Fruit fly (Drosophila melanogaster): ENCODE results near the gene CG4238.
A peak's percentile ranks its signal among the peaks of the same experiment; 100 is the strongest.

CG4238 gene

DNA sequence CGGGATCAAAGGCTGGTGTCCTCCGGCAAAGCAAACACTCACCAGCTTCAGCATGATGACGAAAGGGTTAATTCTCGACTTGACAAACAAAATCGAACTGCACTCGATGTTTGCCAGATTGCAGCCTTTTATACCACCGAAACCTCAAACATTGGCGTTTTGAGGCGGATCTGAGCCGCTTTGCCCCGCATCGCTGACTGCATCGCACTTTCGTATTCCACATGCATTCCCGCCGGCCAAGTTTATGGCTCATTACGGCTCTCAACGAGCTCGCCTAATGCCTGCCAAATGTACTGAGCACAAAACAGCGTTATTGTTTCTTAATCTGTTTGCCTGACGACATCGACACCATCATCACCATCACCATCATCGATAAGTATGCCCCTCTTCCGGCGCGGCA lies 2.6 kb upstream of the CG4238 start, which contains the start of gene CG15353:
TSS of gene CG15353 (minus strand) at position 101 of the 400 bp plus-strand sequence.
- 0 out of 2 replicates have a peak, but pooled peaks have one; percentile 22 for TF ChIP-seq Dref (GFP tag; IDR thresholded peaks at IDR 0.05)
- no peak for TF ChIP-seq CG7745 (tag; optimal IDR thresholded peaks at IDR 0.05)
- no peak for TF ChIP-seq ken (GFP tag; IDR thresholded peaks at IDR 0.05)

dm6 chr2L:2008114-2008513 lies 1.5 kb upstream of the CG4238 start, which contains the start of gene Nplp4:
TSS of gene Nplp4 (plus strand) at chr2L:2008414.
- TF ChIP-seq NK7.1 (GFP tag; optimal IDR thresholded peaks at IDR 0.05) (no peak), dm (GFP tag; optimal IDR thresholded peaks at IDR 0.05) (no peak), Dp (GFP tag; optimal IDR thresholded peaks at IDR 0.05) (no peak), fd3F (GFP tag; optimal IDR thresholded peaks at IDR 0.05) (no peak), D19A (tag; optimal IDR thresholded peaks at IDR 0.05) (no peak), CG11247 (GFP tag; IDR thresholded peaks at IDR 0.05) (no peak), CG3163 (GFP tag; optimal IDR thresholded peaks at IDR 0.05) (no peak), CG12236 (GFP tag; optimal IDR thresholded peaks at IDR 0.05) (no peak), CG6175 (GFP tag; IDR thresholded peaks at IDR 0.05) (no peak), CG15011 (GFP tag; optimal IDR thresholded peaks at IDR 0.05) (no peak), Med (GFP tag) (no peak), CG11560 (tag; IDR thresholded peaks at IDR 0.05) (no peak), Max (GFP tag; optimal IDR thresholded peaks at IDR 0.05) (no peak), Xrp1 (GFP tag; IDR thresholded peaks at IDR 0.05) (no peak), CG18476 (GFP tag; optimal IDR thresholded peaks at IDR 0.05) (no peak), CG10462 (GFP tag; optimal IDR thresholded peaks at IDR 0.05) (no peak), ken (GFP tag; IDR thresholded peaks at IDR 0.05) (no peak), Tbp (GFP tag; optimal IDR thresholded peaks at IDR 0.05) (no peak), CG3726 (GFP tag; IDR thresholded peaks at IDR 0.05) (no peak)

- no peak for TF ChIP-seq CG10543 (GFP tag; optimal IDR thresholded peaks at IDR 0.05)
- peak; percentile 13 for TF ChIP-seq gem (tag; optimal IDR thresholded peaks at IDR 0.05)
- peak; percentile 81 for TF ChIP-seq CG7963 (GFP tag; IDR thresholded peaks at IDR 0.05; ENCODE audit: partially characterized antibody)
- TF ChIP-seq CG11504 (tag; optimal IDR thresholded peaks at IDR 0.05), result peak; percentile 13
- no peak for TF ChIP-seq hkb (optimal IDR thresholded peaks at IDR 0.05)
- TF ChIP-seq hkb (GFP tag; IDR thresholded peaks at IDR 0.05), result 0 out of 2 replicates have a peak, but pooled peaks have one; percentile 12
- peak; percentile 2 for TF ChIP-seq CG10267 (tag; optimal IDR thresholded peaks at IDR 0.05)
- peak; percentile 92 for TF ChIP-seq CG42726 (GFP tag; IDR thresholded peaks at IDR 0.05; ENCODE audit: partially characterized antibody)
- no peak for TF ChIP-seq CG2120 (GFP tag; optimal IDR thresholded peaks at IDR 0.05)
- peak; percentile 33; the same call in 1 of the 2 replicates for TF ChIP-seq CG31441 (GFP tag; IDR thresholded peaks at IDR 0.05)
- peak; percentile 40 for TF ChIP-seq exex (tag; optimal IDR thresholded peaks at IDR 0.05)
- TF ChIP-seq CG2678 (tag; optimal IDR thresholded peaks at IDR 0.05), result peak; percentile 16
- peak; percentile 85 for TF ChIP-seq amos (GFP tag; IDR thresholded peaks at IDR 0.05; ENCODE audit: partially characterized antibody)
- TF ChIP-seq CG12299 (tag; optimal IDR thresholded peaks at IDR 0.05), result no peak
- TF ChIP-seq ato (GFP tag; IDR thresholded peaks at IDR 0.05; ENCODE audit: partially characterized antibody), result peak; percentile 80
- TF ChIP-seq inv (GFP tag; IDR thresholded peaks at IDR 0.05; ENCODE audit: partially characterized antibody), result peak; percentile 38; the same call in 1 of the 2 replicates
- TF ChIP-seq vvl (GFP tag; IDR thresholded peaks at IDR 0.05), result 0 out of 2 replicates have a peak, but pooled peaks have one; percentile 17
- TF ChIP-seq nerfin-2 (GFP tag; IDR thresholded peaks at IDR 0.05; ENCODE audit: partially characterized antibody), result peak; percentile 73
- no peak for TF ChIP-seq CG1602 (GFP tag; optimal IDR thresholded peaks at IDR 0.05)
- TF ChIP-seq HmgZ (tag; optimal IDR thresholded peaks at IDR 0.05), result no peak
- peak; percentile 77 for TF ChIP-seq Scr (GFP tag; IDR thresholded peaks at IDR 0.05; ENCODE audit: partially characterized antibody)
- TF ChIP-seq CG6791 (GFP tag; IDR thresholded peaks at IDR 0.05; ENCODE audit: partially characterized antibody), result peak; percentile 93
- no peak for TF ChIP-seq CG30403 (GFP tag; optimal IDR thresholded peaks at IDR 0.05)
- no peak for TF ChIP-seq Ptx1 (GFP tag; IDR thresholded peaks at IDR 0.05)
- TF ChIP-seq unc-4 (GFP tag; IDR thresholded peaks at IDR 0.05; ENCODE audit: partially characterized antibody), result peak; percentile 22; the same call in 1 of the 2 replicates
- TF ChIP-seq CG16813 (GFP tag; IDR thresholded peaks at IDR 0.05; ENCODE audit: partially characterized antibody), result peak; percentile 90
Measured at dm6 chr2L:2010335-2011061, 839 bp downstream of the CG4238 start.
